Worm (Caenorhabditis elegans) whole organism, midembryonic: ENCODE results near the gene T26C12.3.
"Not testable (repeated sequence)": the region's sequence is repeated elsewhere in the genome, so short reads cannot be mapped to it uniquely, and the experiment has no call there.

Experiments used
- T22C8.4 ChIP-seq: fragments of 200-800 bp; sonication (Bioruptor generic); IDR thresholded peaks from 2 replicates; pipeline ENCODE4 v1.3.6; 2022; ENCODE audit warnings: missing genetic modification characterization, missing compliant biosample characterization
- cog-1 ChIP-seq: sonication (generic microtip); optimal IDR thresholded peaks from 2 replicates; lab custom pipeline; 2016; ENCODE audit warnings: missing genetic modification characterization, missing compliant biosample characterization
- flt-1 ChIP-seq: fragments of 200-800 bp; sonication (Bioruptor generic); IDR thresholded peaks from 2 replicates; pipeline ENCODE4 v1.3.6; 2022; ENCODE audit warnings: missing genetic modification characterization, missing compliant biosample characterization
- klf-2 ChIP-seq: fragments of 200-800 bp; sonication (Bioruptor generic); conservative IDR thresholded peaks from 2 replicates; pipeline ENCODE4 v1.3.6; 2022; ENCODE audit warnings: missing genetic modification reagents, missing genetic modification characterization, missing compliant biosample characterization
- med-1 ChIP-seq: sonication (generic microtip); optimal IDR thresholded peaks from 2 replicates; lab custom pipeline; 2017; ENCODE audit warnings: missing genetic modification characterization, mild to moderate bottlenecking, missing compliant biosample characterization, antibody characterized with exemption, missing genetic modification reagents; ENCODE audit not compliant: insufficient read depth
- ref-1 ChIP-seq: fragments of 200-800 bp; sonication (Bioruptor generic); conservative IDR thresholded peaks from 2 replicates; pipeline ENCODE4 v1.3.6; 2022; ENCODE audit warnings: missing genetic modification reagents, missing genetic modification characterization, missing compliant biosample characterization
- tab-1 ChIP-seq: fragments of 200-800 bp; sonication (Bioruptor generic); IDR thresholded peaks from 2 replicates; pipeline ENCODE4 v1.3.6; 2022; ENCODE audit warnings: missing genetic modification characterization, missing compliant biosample characterization
- ztf-23 ChIP-seq: fragments of 200-800 bp; sonication (Bioruptor generic); IDR thresholded peaks from 2 replicates; pipeline ENCODE4 v1.3.6; 2022; ENCODE audit warnings: missing genetic modification reagents, missing genetic modification characterization, missing compliant biosample characterization
- ztf-29 ChIP-seq: fragments of 200-800 bp; sonication (Bioruptor generic); IDR thresholded peaks from 2 replicates; pipeline ENCODE4 v1.3.6; 2022; ENCODE audit warnings: missing genetic modification reagents, missing genetic modification characterization, missing compliant biosample characterization

Gene T26C12.3

DNA sequence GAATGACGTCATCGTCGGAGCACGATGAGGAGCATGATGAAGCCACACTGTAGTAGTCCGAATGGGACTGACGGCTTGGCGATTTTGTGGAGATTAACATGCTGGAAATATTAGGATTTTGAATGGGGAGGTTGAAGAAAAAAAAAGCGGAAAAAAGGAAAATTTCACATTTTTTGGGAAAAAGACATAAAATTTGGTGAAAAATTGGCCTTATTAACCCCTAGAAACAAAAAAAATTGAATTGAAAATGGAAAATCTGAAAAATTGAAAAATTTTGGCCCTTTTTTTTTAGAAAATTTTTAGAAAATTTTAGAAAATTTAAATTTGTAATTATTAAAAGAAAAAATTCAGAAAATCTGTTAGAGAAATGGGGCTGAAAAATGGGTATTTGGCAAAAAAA, at the start of gene T26C12.3:
T26C12.3 (minus strand) TSS at position 101 of the 400 bp plus-strand sequence.
- TF ChIP-seq klf-2 (GFP tag; lab: Robert Waterston, UW) (no peak), med-1 (GFP tag; lab: Kevin White, UChicago) (no peak), tab-1 (GFP tag; lab: Robert Waterston, UW) (no peak), T22C8.4 (GFP tag; lab: Robert Waterston, UW) (no peak), ref-1 (GFP tag; lab: Robert Waterston, UW) (no peak), cog-1 (tag; lab: Kevin White, UChicago) (no peak), ztf-29 (GFP tag; lab: Robert Waterston, UW) (no peak), ztf-23 (GFP tag; lab: Robert Waterston, UW) (no peak), flt-1 (no peak)

ce11 chrIV:3313311-3313710, 40.1 kb upstream of the T26C12.3 start:
- TF ChIP-seq ztf-23 (GFP tag; lab: Robert Waterston, UW), result 0 out of 2 replicates have a peak, but pooled peaks have one; percentile 34

DNA sequence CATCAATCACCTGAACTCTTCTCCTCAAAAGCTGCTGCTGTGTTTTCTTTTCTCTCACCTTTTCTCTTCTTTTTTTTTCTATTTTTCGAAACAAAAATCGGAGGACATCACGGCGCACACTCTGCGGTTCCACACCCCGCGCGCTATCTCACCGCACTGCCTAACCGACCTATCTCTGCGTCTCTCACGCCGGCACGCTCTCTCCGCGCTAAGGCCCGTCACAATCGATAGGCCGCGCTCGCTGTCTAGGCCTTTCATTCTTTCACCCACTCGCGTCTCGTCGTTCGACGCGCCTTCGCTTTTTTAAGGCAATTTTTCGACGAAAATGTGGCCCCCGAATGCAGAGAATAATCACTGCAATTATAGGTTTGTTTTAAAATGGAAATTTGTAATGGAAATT, 38.0 kb upstream of the T26C12.3 start, which contains the start of gene zip-11:
zip-11 (plus strand) TSS at position 34 of the 400 bp plus-strand sequence.
- peak; percentile 62; the same call in 1 of the 2 replicates for TF ChIP-seq T22C8.4 (GFP tag; lab: Robert Waterston, UW)
- no peak for TF ChIP-seq ztf-23 (GFP tag; lab: Robert Waterston, UW)

DNA sequence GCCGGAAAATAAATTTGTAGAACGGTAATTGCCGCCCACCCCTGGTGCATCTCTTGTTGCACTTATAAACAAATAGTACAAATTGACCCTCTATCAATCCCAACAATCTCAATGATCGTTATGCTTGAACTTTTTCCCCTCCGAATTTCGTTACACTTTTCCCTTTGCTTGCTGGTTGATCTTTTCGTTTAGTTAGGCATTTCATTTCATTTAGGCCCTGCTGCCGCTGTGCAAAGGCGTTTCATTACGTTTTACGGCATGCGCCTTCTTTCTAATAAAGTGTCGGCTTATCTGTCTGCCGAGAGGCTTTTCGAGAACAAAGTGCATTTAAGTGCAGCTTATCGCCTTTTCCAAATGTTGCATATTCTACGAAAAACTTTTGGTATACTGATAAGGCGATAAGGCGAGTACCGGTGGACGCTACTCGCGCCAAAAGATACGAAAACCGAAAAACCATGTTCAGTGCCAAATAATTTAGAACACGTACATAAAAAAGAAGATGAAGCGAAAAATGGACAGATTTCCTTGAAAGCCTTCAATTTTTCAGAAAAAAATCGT, 37.5 kb upstream of the T26C12.3 start:
- no peak for TF ChIP-seq cog-1 (tag; lab: Kevin White, UChicago)
- TF ChIP-seq T22C8.4 (GFP tag; lab: Robert Waterston, UW), result no peak
- no peak for TF ChIP-seq ztf-29 (GFP tag; lab: Robert Waterston, UW)
- no peak for TF ChIP-seq klf-2 (GFP tag; lab: Robert Waterston, UW)
- TF ChIP-seq ztf-23 (GFP tag; lab: Robert Waterston, UW), result no peak
- TF ChIP-seq tab-1 (GFP tag; lab: Robert Waterston, UW), result no peak

DNA sequence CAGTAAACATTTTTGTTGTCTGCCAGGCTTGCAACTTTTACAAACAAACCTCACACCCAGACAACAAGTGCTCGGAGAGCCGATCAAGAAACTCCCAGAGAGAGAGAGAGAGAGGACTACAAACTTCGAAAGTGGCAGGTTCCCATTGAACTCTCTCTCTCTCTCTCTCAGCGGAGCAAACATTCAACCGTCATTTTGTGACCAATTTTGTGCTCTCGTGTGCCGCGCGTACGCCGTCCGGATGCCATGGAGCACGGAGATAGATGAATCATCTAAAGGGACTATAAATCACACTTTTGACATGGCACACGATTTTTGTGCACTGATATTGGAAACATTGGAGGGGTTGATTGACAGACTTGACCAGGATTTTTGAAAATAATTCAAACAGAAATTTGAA, 35.7 kb upstream of the T26C12.3 start:
- no peak for TF ChIP-seq ztf-23 (GFP tag; lab: Robert Waterston, UW)
- no peak for TF ChIP-seq ref-1 (GFP tag; lab: Robert Waterston, UW)
- TF ChIP-seq flt-1, result no peak
- no peak for TF ChIP-seq T22C8.4 (GFP tag; lab: Robert Waterston, UW)
- no peak for TF ChIP-seq tab-1 (GFP tag; lab: Robert Waterston, UW)
- TF ChIP-seq klf-2 (GFP tag; lab: Robert Waterston, UW), result no peak
- no peak for TF ChIP-seq med-1 (GFP tag; lab: Kevin White, UChicago)
- no peak for TF ChIP-seq cog-1 (tag; lab: Kevin White, UChicago)
- TF ChIP-seq ztf-29 (GFP tag; lab: Robert Waterston, UW), result no peak

DNA sequence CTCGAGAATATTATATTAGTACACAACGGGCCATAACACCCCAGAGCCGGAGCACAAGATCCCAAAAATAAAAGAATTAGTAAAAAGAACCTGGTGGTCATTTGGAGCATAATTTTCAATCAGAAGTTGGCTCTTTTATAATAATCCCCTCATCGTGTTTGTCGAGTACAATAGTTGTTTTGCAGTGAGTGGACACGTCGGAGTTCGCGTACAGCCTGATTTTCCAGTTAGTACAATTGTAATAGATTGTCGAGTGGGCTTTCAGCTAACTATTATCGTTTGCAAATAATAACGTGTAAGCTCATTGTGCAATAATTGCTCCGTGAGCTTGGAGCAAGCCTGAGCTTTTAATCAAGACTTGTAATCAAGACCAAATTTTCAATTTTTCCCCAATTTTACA, 34.3 kb upstream of the T26C12.3 start, which contains the start of gene W08E12.9:
W08E12.9 (minus strand) TSS at position 101 of the 400 bp plus-strand sequence.
- TF ChIP-seq flt-1 (no peak), ztf-23 (GFP tag; lab: Robert Waterston, UW) (no peak), tab-1 (GFP tag; lab: Robert Waterston, UW) (no peak), T22C8.4 (GFP tag; lab: Robert Waterston, UW) (no peak), klf-2 (GFP tag; lab: Robert Waterston, UW) (no peak), med-1 (GFP tag; lab: Kevin White, UChicago) (no peak), cog-1 (tag; lab: Kevin White, UChicago) (no peak), ztf-29 (GFP tag; lab: Robert Waterston, UW) (no peak), ref-1 (GFP tag; lab: Robert Waterston, UW) (no peak)

ce11 chrIV:3305575-3305974, 32.4 kb upstream of the T26C12.3 start, which contains the start of gene W08E12.2:
Gene W08E12.2, plus strand, starts transcription at chrIV:3305875.
- no peak for TF ChIP-seq klf-2 (GFP tag; lab: Robert Waterston, UW)
- no peak for TF ChIP-seq ztf-23 (GFP tag; lab: Robert Waterston, UW)
- no peak for TF ChIP-seq ref-1 (GFP tag; lab: Robert Waterston, UW)

- not testable (repeated sequence) for TF ChIP-seq ztf-23 (GFP tag; lab: Robert Waterston, UW); ztf-29 (GFP tag; lab: Robert Waterston, UW); flt-1
These were observed 30.5 kb upstream of the T26C12.3 start, which contains the start of gene idpp-12 for ce11 chrIV:3303690-3304089. Gene idpp-12, plus strand, starts transcription at chrIV:3303990.

DNA sequence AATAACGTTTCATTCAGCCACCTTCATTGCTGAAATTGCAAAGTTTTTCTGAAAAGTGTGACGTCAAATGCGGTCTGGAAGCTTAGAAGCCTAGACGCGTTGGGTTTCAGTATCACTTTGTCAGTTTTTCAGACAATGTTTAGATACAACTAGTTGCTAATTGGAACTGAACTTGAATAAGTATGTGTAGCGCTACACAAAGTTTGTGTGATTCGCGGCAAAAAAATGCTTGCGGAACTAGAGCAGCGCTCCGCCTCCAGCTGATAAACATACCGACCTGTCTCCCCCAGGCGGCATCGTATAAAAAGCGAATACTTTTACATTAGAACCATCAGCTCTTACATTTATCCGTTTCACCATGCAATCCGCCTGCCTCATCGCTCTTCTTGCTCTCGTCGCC, 28.9 kb upstream of the T26C12.3 start, which contains the start of gene W08E12.4:
W08E12.4 (plus strand) TSS at position 301 of the 400 bp plus-strand sequence.
- not testable (repeated sequence) for TF ChIP-seq T22C8.4 (GFP tag; lab: Robert Waterston, UW); ztf-29 (GFP tag; lab: Robert Waterston, UW); cog-1 (tag; lab: Kevin White, UChicago)

- TF ChIP-seq med-1 (GFP tag; lab: Kevin White, UChicago), result no peak
These were observed 27.3 kb upstream of the T26C12.3 start, which contains the start of gene W08E12.5 for ce11 chrIV:3300492-3300891. Gene W08E12.5, plus strand, starts transcription at chrIV:3300792.

DNA sequence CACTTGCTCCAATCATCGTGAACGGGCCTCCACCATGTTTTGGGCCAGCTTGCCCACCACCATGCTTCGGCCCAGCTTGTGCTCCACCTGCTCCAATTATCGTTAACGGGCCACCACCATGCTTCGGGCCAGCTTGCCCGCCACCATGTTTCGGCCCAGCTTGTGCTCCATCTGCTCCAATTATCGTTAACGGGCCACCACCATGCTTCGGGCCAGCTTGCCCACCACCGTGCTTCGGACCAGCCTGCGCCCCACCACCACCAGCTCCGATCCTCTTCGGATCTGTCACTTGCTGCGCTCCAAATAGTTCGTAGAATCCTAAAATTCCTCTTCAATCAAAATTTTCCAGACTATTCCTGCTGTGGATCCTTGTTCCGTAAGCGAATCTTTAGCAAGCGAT, 26.0 kb upstream of the T26C12.3 start:
- TF ChIP-seq ztf-29 (GFP tag; lab: Robert Waterston, UW) (no peak), med-1 (GFP tag; lab: Kevin White, UChicago) (no peak), ztf-23 (GFP tag; lab: Robert Waterston, UW) (no peak)
